Fruit fly (Drosophila melanogaster): ENCODE results near the gene Hip14.

DNA sequence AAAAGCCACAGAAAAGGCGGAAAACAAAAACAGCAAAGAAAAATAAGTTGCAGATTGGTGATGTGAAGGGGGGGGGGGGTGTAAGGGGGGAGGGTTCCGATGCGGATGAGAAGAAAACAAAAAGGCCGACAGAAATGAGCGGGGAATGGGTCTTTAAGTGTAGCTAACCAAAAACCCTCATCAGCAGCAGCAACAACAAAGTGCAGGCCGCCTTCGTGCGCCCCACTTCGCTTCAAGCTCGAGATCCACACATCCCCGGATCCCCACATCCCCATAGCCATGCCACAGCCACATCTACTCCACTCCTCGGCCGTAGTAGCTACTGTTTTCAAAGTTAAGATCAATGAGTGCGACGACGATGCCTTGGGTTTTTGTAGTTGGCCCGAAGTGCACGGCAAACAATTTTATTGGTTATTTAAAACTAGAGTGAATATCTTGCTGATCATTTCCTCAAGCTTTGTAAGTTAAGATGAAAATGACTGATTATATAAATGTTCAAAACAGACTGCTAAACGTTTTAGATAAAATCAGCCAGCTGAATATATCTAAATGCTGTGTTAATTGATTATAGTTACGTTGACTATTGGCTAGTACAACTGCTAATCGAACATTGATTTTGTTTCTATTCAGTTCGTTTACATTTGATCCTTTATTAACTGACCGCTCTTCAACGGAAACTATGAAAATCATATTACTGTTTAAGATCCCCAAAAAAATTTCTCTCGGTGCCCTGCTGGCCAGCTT lies 36.4 kb downstream of the Hip14 start:
- TF ChIP-seq CG8478 (optimal IDR thresholded peaks at IDR 0.05) (no peak), CTCF (optimal IDR thresholded peaks at IDR 0.05) (no peak)

Measured in S2 (cell line).